Worm (Caenorhabditis elegans) whole organism, young adult: ENCODE measurements around the gene odr-7.

Source experiments
- B0035.1 ChIP-seq: sonication (generic microtip); optimal IDR thresholded peaks from 2 replicates; lab custom pipeline; 2016; ENCODE audit warnings: missing genetic modification characterization, mild to moderate bottlenecking, missing compliant biosample characterization, missing genotype, missing genetic modification reagents
- F22D6.2 ChIP-seq: sonication (generic microtip); optimal IDR thresholded peaks from 2 replicates; lab custom pipeline; 2016; ENCODE audit warnings: mild to moderate bottlenecking, missing genetic modification characterization, missing compliant biosample characterization
- F49E8.2 ChIP-seq: sonication (generic microtip); optimal IDR thresholded peaks from 3 replicates; lab custom pipeline; 2017; ENCODE audit warnings: missing genetic modification characterization, mild to moderate bottlenecking, missing compliant biosample characterization, antibody characterized with exemption, moderate library complexity; ENCODE audit not compliant: insufficient read depth
- F52B5.7 ChIP-seq: sonication (generic microtip); optimal IDR thresholded peaks from 2 replicates; lab custom pipeline; 2016; ENCODE audit warnings: mild to moderate bottlenecking, missing genetic modification characterization, missing compliant biosample characterization
- F57C9.4 ChIP-seq: sonication (generic microtip); optimal IDR thresholded peaks from 2 replicates; lab custom pipeline; 2017; ENCODE audit warnings: mild to moderate bottlenecking, missing genetic modification characterization, missing compliant biosample characterization
- Y53F4B.3 ChIP-seq: fragments of 200-800 bp; sonication (Bioruptor generic); IDR thresholded peaks from 2 replicates; pipeline ENCODE4 v1.3.6; 2022; ENCODE audit warnings: missing genetic modification reagents, missing genetic modification characterization, missing compliant biosample characterization
- Y53G8AR.9 ChIP-seq: fragments of 200-800 bp; sonication (Bioruptor generic); conservative IDR thresholded peaks from 2 replicates; pipeline ENCODE4 v1.3.6; 2022; ENCODE audit warnings: missing genetic modification reagents, missing genetic modification characterization, missing compliant biosample characterization
- Y56A3A.18 ChIP-seq: fragments of 200-800 bp; sonication (Bioruptor generic); IDR thresholded peaks from 2 replicates; pipeline ENCODE4 v1.3.6; 2022; ENCODE audit warnings: missing genetic modification reagents, missing genetic modification characterization, missing compliant biosample characterization
- Y79H2A.3 ChIP-seq: fragments of 200-800 bp; sonication (Bioruptor generic); conservative IDR thresholded peaks from 2 replicates; pipeline ENCODE4 v1.3.6; 2022; ENCODE audit warnings: missing genetic modification reagents, missing genetic modification characterization, missing compliant biosample characterization
- attf-6 ChIP-seq: fragments of 200-800 bp; sonication (Bioruptor generic); IDR thresholded peaks from 2 replicates; pipeline ENCODE4 v1.3.6; 2022; ENCODE audit warnings: missing genetic modification reagents, missing genetic modification characterization, missing compliant biosample characterization
- bed-1 ChIP-seq: fragments of 200-800 bp; sonication (Bioruptor generic); IDR thresholded peaks from 2 replicates; pipeline ENCODE4 v1.3.6; 2022; ENCODE audit warnings: missing genetic modification reagents, missing genetic modification characterization, missing compliant biosample characterization
- ccch-3 ChIP-seq: fragments of 200-800 bp; sonication (Bioruptor generic); optimal IDR thresholded peaks from 2 replicates; lab custom pipeline; 2018; ENCODE audit warnings: mild to moderate bottlenecking, missing genetic modification characterization, missing compliant biosample characterization
- cebp-1 ChIP-seq, 2 experiments: fragments of 200-800 bp in 1 of 2; sonication (Bioruptor generic) in 1 of 2; sonication (generic microtip) in 1 of 2; IDR thresholded peaks in 1 of 2; optimal IDR thresholded peaks in 1 of 2; 2 replicates each; pipeline versions ENCODE4 v1.3.6 to Lab custom; 2017 to 2022; ENCODE audit warnings: missing compliant biosample characterization in 2 of 2, missing genetic modification characterization in 2 of 2, mild to moderate bottlenecking in 1 of 2, missing genetic modification reagents in 1 of 2, moderate library complexity in 1 of 2
- cebp-2 ChIP-seq: fragments of 200-800 bp; sonication (Bioruptor generic); IDR thresholded peaks from 2 replicates; pipeline ENCODE4 v1.3.6; 2022; ENCODE audit warnings: missing genetic modification characterization, missing compliant biosample characterization
- ceh-100 ChIP-seq: fragments of 200-800 bp; sonication (Bioruptor generic); IDR thresholded peaks from 2 replicates; pipeline ENCODE4 v1.3.6; 2022; ENCODE audit warnings: missing genetic modification reagents, missing genetic modification characterization, missing compliant biosample characterization
- egl-44 ChIP-seq: fragments of 200-800 bp; sonication (Bioruptor generic); IDR thresholded peaks from 2 replicates; pipeline ENCODE4 v1.3.6; 2022; ENCODE audit warnings: missing genetic modification reagents, missing genetic modification characterization, missing compliant biosample characterization
- egrh-3 ChIP-seq: fragments of 200-800 bp; sonication (Bioruptor generic); IDR thresholded peaks from 2 replicates; pipeline ENCODE4 v1.3.6; 2022; ENCODE audit warnings: missing genetic modification reagents, missing genetic modification characterization, missing compliant biosample characterization
- ekl-4 ChIP-seq: fragments of 200-800 bp; sonication (Bioruptor generic); IDR thresholded peaks from 2 replicates; pipeline ENCODE4 v1.3.6; 2022; ENCODE audit warnings: missing genetic modification reagents, missing genetic modification characterization, missing compliant biosample characterization
- gei-17 ChIP-seq: fragments of 200-800 bp; sonication (Bioruptor generic); optimal IDR thresholded peaks from 2 replicates; lab custom pipeline; 2018; ENCODE audit warnings: mild to moderate bottlenecking, missing genetic modification characterization, missing compliant biosample characterization
- him-1 ChIP-seq: sonication (generic microtip); optimal IDR thresholded peaks from 2 replicates; lab custom pipeline; 2016; ENCODE audit warnings: missing genotype, missing genetic modification reagents, missing genetic modification characterization, missing compliant biosample characterization
- hrde-1 ChIP-seq: sonication (generic microtip); optimal IDR thresholded peaks from 2 replicates; lab custom pipeline; 2016; ENCODE audit warnings: missing genetic modification characterization, mild to moderate bottlenecking, missing compliant biosample characterization, moderate library complexity, missing genotype, missing genetic modification reagents, borderline replicate concordance
- hsf-1 ChIP-seq: fragments of 200-800 bp; sonication (Bioruptor generic); IDR thresholded peaks from 2 replicates; pipeline ENCODE4 v1.3.6; 2022; ENCODE audit warnings: missing genetic modification reagents, missing genetic modification characterization, missing compliant biosample characterization
- lin-26 ChIP-seq: fragments of 200-800 bp; sonication (Bioruptor generic); IDR thresholded peaks from 2 replicates; pipeline ENCODE4 v1.3.6; 2022; ENCODE audit warnings: missing genetic modification reagents, missing genetic modification characterization, missing compliant biosample characterization
- lin-54 ChIP-seq: fragments of 200-800 bp; sonication (Bioruptor generic); optimal IDR thresholded peaks from 2 replicates; lab custom pipeline; 2018; ENCODE audit warnings: mild to moderate bottlenecking, missing genetic modification characterization, missing compliant biosample characterization
- lsl-1 ChIP-seq: fragments of 200-800 bp; sonication (Bioruptor generic); optimal IDR thresholded peaks from 2 replicates; lab custom pipeline; 2018; ENCODE audit warnings: mild to moderate bottlenecking, missing genetic modification characterization, moderate library complexity, missing compliant biosample characterization
- madf-3 ChIP-seq: fragments of 200-800 bp; sonication (Bioruptor generic); IDR thresholded peaks from 2 replicates; pipeline ENCODE4 v1.3.6; 2022; ENCODE audit warnings: missing genetic modification reagents, missing genetic modification characterization, missing compliant biosample characterization
- madf-6 ChIP-seq: fragments of 200-800 bp; sonication (Bioruptor generic); IDR thresholded peaks from 2 replicates; pipeline ENCODE4 v1.3.6; 2022; ENCODE audit warnings: missing genetic modification reagents, missing genetic modification characterization, missing compliant biosample characterization
- mes-4 ChIP-seq: sonication (generic microtip); optimal IDR thresholded peaks from 2 replicates; lab custom pipeline; 2016; ENCODE audit warnings: missing genotype, missing genetic modification characterization, missing compliant biosample characterization
- mxl-1 ChIP-seq: sonication (generic microtip); optimal IDR thresholded peaks from 2 replicates; lab custom pipeline; 2016; ENCODE audit warnings: missing genetic modification characterization, missing compliant biosample characterization
- nfya-1 ChIP-seq: sonication (generic microtip); optimal IDR thresholded peaks from 2 replicates; lab custom pipeline; 2017; ENCODE audit warnings: antibody characterized with exemption, missing compliant biosample characterization, missing genetic modification characterization, borderline replicate concordance; ENCODE audit not compliant: insufficient read depth
- nhr-27 ChIP-seq: fragments of 200-800 bp; sonication (Bioruptor generic); optimal IDR thresholded peaks from 2 replicates; lab custom pipeline; 2018; ENCODE audit warnings: mild to moderate bottlenecking, missing genetic modification characterization, moderate library complexity, missing compliant biosample characterization
- nhr-90 ChIP-seq: sonication (generic microtip); optimal IDR thresholded peaks from 2 replicates; lab custom pipeline; 2016; ENCODE audit warnings: missing genotype, mild to moderate bottlenecking, missing genetic modification characterization, missing compliant biosample characterization
- rec-8 ChIP-seq, 2 experiments: sonication (generic microtip); optimal IDR thresholded peaks; 2 replicates each; lab custom pipeline; 2016; ENCODE audit warnings: mild to moderate bottlenecking in 2 of 2, missing genetic modification characterization in 2 of 2, missing genetic modification reagents in 2 of 2, missing genotype in 2 of 2, missing biosample characterization in 1 of 2, missing compliant biosample characterization in 1 of 2, moderate library complexity in 1 of 2
- repo-1 ChIP-seq: sonication (generic microtip); optimal IDR thresholded peaks from 2 replicates; lab custom pipeline; 2017; ENCODE audit warnings: mild to moderate bottlenecking, missing genetic modification characterization, missing compliant biosample characterization
- snpc-1.1 ChIP-seq: sonication (generic microtip); optimal IDR thresholded peaks from 2 replicates; lab custom pipeline; 2017; ENCODE audit warnings: missing genetic modification characterization, mild to moderate bottlenecking, missing compliant biosample characterization, antibody characterized with exemption, moderate library complexity, missing genotype, missing genetic modification reagents; ENCODE audit not compliant: insufficient read depth
- snpc-1.3 ChIP-seq: sonication (generic microtip); optimal IDR thresholded peaks from 2 replicates; lab custom pipeline; 2017; ENCODE audit warnings: missing genetic modification characterization, mild to moderate bottlenecking, missing compliant biosample characterization, antibody characterized with exemption, moderate library complexity, missing genotype, missing genetic modification reagents; ENCODE audit not compliant: insufficient read depth
- snpc-3.4 ChIP-seq: sonication (generic microtip); optimal IDR thresholded peaks from 2 replicates; lab custom pipeline; 2017; ENCODE audit warnings: missing genetic modification characterization, mild to moderate bottlenecking, missing compliant biosample characterization, antibody characterized with exemption, moderate library complexity, missing genotype, missing genetic modification reagents
- snpc-4 ChIP-seq, 5 experiments: fragments of 150-350 bp in 1 of 5; sonication (generic microtip) in 4 of 5; optimal IDR thresholded peaks; 2 replicates each; lab custom pipeline; 2014 to 2018; ENCODE audit warnings: missing genetic modification characterization in 5 of 5, missing biosample characterization in 3 of 5, antibody characterized with exemption in 2 of 5, mild to moderate bottlenecking in 2 of 5, missing compliant biosample characterization in 2 of 5, missing genotype in 2 of 5, moderate library complexity in 2 of 5, missing genetic modification reagents in 1 of 5
- tbp1 ChIP-seq: fragments of 200-800 bp; sonication (Bioruptor generic); optimal IDR thresholded peaks from 2 replicates; lab custom pipeline; 2018; ENCODE audit warnings: mild to moderate bottlenecking, missing genetic modification characterization, missing compliant biosample characterization
- tbx-9 ChIP-seq: sonication (generic microtip); optimal IDR thresholded peaks from 2 replicates; lab custom pipeline; 2016; ENCODE audit warnings: borderline replicate concordance, missing genetic modification characterization, inconsistent platforms, missing compliant biosample characterization
- unc-130 ChIP-seq: sonication (generic microtip); optimal IDR thresholded peaks from 2 replicates; lab custom pipeline; 2016; ENCODE audit warnings: missing genetic modification reagents, missing genetic modification characterization, missing compliant biosample characterization
- zfh-2 ChIP-seq: fragments of 200-800 bp; sonication (Bioruptor generic); conservative IDR thresholded peaks from 2 replicates; pipeline ENCODE4 v1.3.6; 2022; ENCODE audit warnings: missing genetic modification reagents, missing genetic modification characterization, missing compliant biosample characterization
- zim-3 ChIP-seq: sonication (generic microtip); optimal IDR thresholded peaks from 2 replicates; lab custom pipeline; 2017; ENCODE audit warnings: mild to moderate bottlenecking, missing genetic modification characterization, moderate library complexity, missing compliant biosample characterization
- ztf-25 ChIP-seq: fragments of 200-800 bp; sonication (Bioruptor generic); IDR thresholded peaks from 2 replicates; pipeline ENCODE4 v1.3.6; 2022; ENCODE audit warnings: missing genetic modification reagents, missing genetic modification characterization, missing compliant biosample characterization
- ztf-28 ChIP-seq: fragments of 200-800 bp; sonication (Bioruptor generic); IDR thresholded peaks from 2 replicates; pipeline ENCODE4 v1.3.6; 2022; ENCODE audit warnings: missing genetic modification reagents, missing genetic modification characterization, missing compliant biosample characterization

odr-7 gene

DNA sequence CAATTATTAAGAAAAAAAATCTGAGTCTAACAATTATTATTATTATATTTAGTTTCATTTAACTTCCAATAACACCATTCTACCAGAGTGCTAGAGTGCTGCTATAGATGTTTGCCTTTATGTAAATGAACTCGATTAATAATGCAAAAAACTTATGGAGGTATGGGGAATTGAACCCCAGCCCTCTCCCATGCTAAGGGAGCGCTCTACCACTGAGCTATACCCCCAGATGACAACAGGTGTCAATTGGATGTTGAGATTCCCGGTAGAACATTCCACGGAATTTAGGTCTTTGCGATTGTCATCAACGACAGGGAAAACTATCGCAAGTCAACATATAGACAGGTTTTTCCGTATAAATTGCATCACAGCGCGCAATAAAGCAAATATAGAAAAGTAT, 3.4 kb downstream of the odr-7 start (continued):
- TF ChIP-seq Y53G8AR.9 (peak; percentile 78; the same call in 1 of the 2 replicates), him-1 (peak; percentile 96), lsl-1 (peak; percentile 13), lin-26 (peak; percentile 91), snpc-1.3 (tag; lab: Kevin White, UChicago) (peak; percentile 78), ceh-100 (GFP tag; lab: Robert Waterston, UW) (peak; percentile 30; the same call in 1 of the 2 replicates), hrde-1 (tag; lab: Kevin White, UChicago) (no peak), B0035.1 (peak; percentile 70), F52B5.7 (tag; lab: Kevin White, UChicago) (peak; percentile 69), snpc-1.1 (tag; lab: Kevin White, UChicago) (peak; percentile 36), F57C9.4 (tag; lab: Kevin White, UChicago) (no peak), F22D6.2 (tag; lab: Kevin White, UChicago) (peak; percentile 55), nhr-27 (tag; lab: Kevin White, UChicago) (peak; percentile 74), tbp1 (GFP tag; lab: Kevin White, UChicago) (peak; percentile 94), Y53F4B.3 (GFP tag; lab: Robert Waterston, UW) (no peak), F49E8.2 (tag; lab: Kevin White, UChicago) (peak; percentile 20), lin-54 (GFP tag; lab: Kevin White, UChicago) (peak; percentile 54), egrh-3 (GFP tag; lab: Robert Waterston, UW) (no peak), rec-8 (tag; optimal IDR thresholded peaks at IDR 0.05; lab: Kevin White, UChicago) (peak; percentile 21 to 64), gei-17 (peak; percentile 38), ztf-28 (GFP tag; lab: Robert Waterston, UW) (peak; percentile 53; the same call in 1 of the 2 replicates), Y56A3A.18 (GFP tag; lab: Robert Waterston, UW) (peak; percentile 84; the same call in 1 of the 2 replicates), nhr-90 (tag; lab: Kevin White, UChicago) (peak; percentile 85), madf-3 (no peak), zim-3 (tag; lab: Kevin White, UChicago) (peak; percentile 81), mes-4 (peak; percentile 51), bed-1 (GFP tag; lab: Robert Waterston, UW) (no peak), ekl-4 (GFP tag; lab: Robert Waterston, UW) (peak; percentile 75; the same call in 1 of the 2 replicates), repo-1 (tag; lab: Kevin White, UChicago) (peak; percentile 76), nfya-1 (no peak), unc-130 (peak; percentile 37), snpc-4 (GFP tag; optimal IDR thresholded peaks at IDR 0.05; lab: Kevin White, UChicago) (peak; percentile 65), snpc-4 (tag; optimal IDR thresholded peaks at IDR 0.05; lab: Kevin White, UChicago) (peak in 2 of 4 experiments; percentile 58 to 62), zfh-2 (GFP tag; lab: Robert Waterston, UW) (no peak), ztf-25 (GFP tag; lab: Robert Waterston, UW) (no peak), Y79H2A.3 (0 out of 2 replicates have a peak, but pooled peaks have one; percentile 37), tbx-9 (peak; percentile 16), hsf-1 (GFP tag; lab: Robert Waterston, UW) (peak; percentile 43; the same call in 1 of the 2 replicates), snpc-3.4 (tag; lab: Kevin White, UChicago) (peak; percentile 70), cebp-2 (GFP tag; lab: Robert Waterston, UW) (peak; percentile 71; the same call in 1 of the 2 replicates), cebp-1 (GFP tag; IDR thresholded peaks at IDR 0.05; lab: Robert Waterston, UW) (0 out of 2 replicates have a peak, but pooled peaks have one; percentile 33), cebp-1 (tag; optimal IDR thresholded peaks at IDR 0.05; lab: Kevin White, UChicago) (no peak), egl-44 (GFP tag; lab: Robert Waterston, UW) (peak; percentile 97), ccch-3 (GFP tag; lab: Kevin White, UChicago) (peak; percentile 44), mxl-1 (tag; lab: Kevin White, UChicago) (peak; percentile 60), madf-6 (GFP tag; lab: Robert Waterston, UW) (peak; percentile 70), attf-6 (GFP tag; lab: Robert Waterston, UW) (peak; percentile 45; the same call in 1 of the 2 replicates)
